Fruit fly (Drosophila melanogaster) whole organism, embryonic: ENCODE measurements around the gene CG18858.
A peak's percentile ranks its signal among the peaks of the same experiment; 100 is the strongest.

Experiments
- ATbp ChIP-seq: fragments of 200-800 bp; sonication (Bioruptor generic); optimal IDR thresholded peaks from 2 replicates; lab custom pipeline; 2017; ENCODE audit warnings: missing biosample characterization, mild to moderate bottlenecking, missing genetic modification characterization, missing genetic modification reagents
- Atf-2 ChIP-seq: fragments of 200-800 bp; sonication (Bioruptor generic); optimal IDR thresholded peaks from 2 replicates; lab custom pipeline; 2016; ENCODE audit warnings: missing biosample characterization, missing genetic modification characterization
- CG10209 ChIP-seq: fragments of 200-800 bp; sonication (Bioruptor generic); optimal IDR thresholded peaks from 3 replicates; lab custom pipeline; 2017; ENCODE audit warnings: missing biosample characterization, mild to moderate bottlenecking, missing genetic modification characterization, missing genetic modification reagents
- CG11696 ChIP-seq: fragments of 200-800 bp; sonication (Bioruptor generic); IDR thresholded peaks from 2 replicates; pipeline ENCODE4 v1.3.6; 2022; ENCODE audit warnings: missing biosample characterization, missing genetic modification characterization
- CG11723 ChIP-seq: fragments of 200-800 bp; sonication (Bioruptor generic); optimal IDR thresholded peaks from 2 replicates; lab custom pipeline; 2017; ENCODE audit warnings: missing biosample characterization, mild to moderate bottlenecking, missing genetic modification characterization
- CG13287 ChIP-seq: fragments of 200-800 bp; sonication (Bioruptor generic); IDR thresholded peaks from 2 replicates; pipeline ENCODE4 v1.3.6; 2022; ENCODE audit warnings: missing biosample characterization, missing genetic modification characterization; ENCODE audit not compliant: partially characterized antibody
- CG17186 ChIP-seq: fragments of 200-800 bp; sonication (Bioruptor generic); optimal IDR thresholded peaks from 3 replicates; lab custom pipeline; 2017; ENCODE audit warnings: missing biosample characterization, missing genetic modification reagents, missing genetic modification characterization
- CG17361 ChIP-seq: fragments of 200-800 bp; sonication (Bioruptor generic); IDR thresholded peaks from 3 replicates; pipeline ENCODE4 v1.3.6; 2022; ENCODE audit warnings: missing biosample characterization, missing genetic modification characterization
- CG17385 ChIP-seq: fragments of 200-800 bp; sonication (Bioruptor generic); optimal IDR thresholded peaks from 3 replicates; lab custom pipeline; 2018; ENCODE audit warnings: missing biosample characterization, mild to moderate bottlenecking, missing genetic modification characterization
- CG17612 ChIP-seq: fragments of 200-800 bp; sonication (Bioruptor generic); IDR thresholded peaks from 2 replicates; pipeline ENCODE4 v1.3.6; 2022; ENCODE audit warnings: missing biosample characterization, missing genetic modification characterization
- CG1792 ChIP-seq: fragments of 200-800 bp; sonication (Bioruptor generic); optimal IDR thresholded peaks from 2 replicates; lab custom pipeline; 2016; ENCODE audit warnings: missing biosample characterization, missing genetic modification characterization
- CG2120 ChIP-seq: fragments of 200-800 bp; sonication (Bioruptor generic); optimal IDR thresholded peaks from 3 replicates; lab custom pipeline; 2016; ENCODE audit warnings: missing biosample characterization, missing genetic modification characterization
- CG2202 ChIP-seq: fragments of 200-800 bp; sonication (Bioruptor generic); optimal IDR thresholded peaks from 2 replicates; lab custom pipeline; 2018; ENCODE audit warnings: missing biosample characterization, mild to moderate bottlenecking, missing genetic modification characterization
- CG30403 ChIP-seq: fragments of 200-800 bp; sonication (Bioruptor generic); optimal IDR thresholded peaks from 3 replicates; lab custom pipeline; 2016; ENCODE audit warnings: missing biosample characterization, missing genetic modification characterization
- CG3163 ChIP-seq: fragments of 200-800 bp; sonication (Bioruptor generic); optimal IDR thresholded peaks from 3 replicates; lab custom pipeline; 2016; ENCODE audit warnings: missing biosample characterization, missing genetic modification characterization
- CG3281 ChIP-seq: fragments of 200-800 bp; sonication (Bioruptor generic); optimal IDR thresholded peaks from 3 replicates; lab custom pipeline; 2017; ENCODE audit warnings: missing biosample characterization, mild to moderate bottlenecking, missing genetic modification characterization
- CG5180 ChIP-seq: fragments of 200-800 bp; sonication (Bioruptor generic); optimal IDR thresholded peaks from 3 replicates; lab custom pipeline; 2017; ENCODE audit warnings: missing biosample characterization, missing genetic modification characterization, mild to moderate bottlenecking, moderate library complexity, missing genetic modification reagents
- CkIIα-i1 ChIP-seq: fragments of 200-800 bp; sonication (Bioruptor generic); IDR thresholded peaks from 2 replicates; pipeline ENCODE4 v1.3.6; 2022; ENCODE audit warnings: missing biosample characterization, missing genetic modification characterization
- Dip2 ChIP-seq: fragments of 200-800 bp; sonication (Bioruptor generic); IDR thresholded peaks from 2 replicates; pipeline ENCODE4 v1.3.6; 2022; ENCODE audit warnings: missing biosample characterization, missing genetic modification characterization
- Dll ChIP-seq: fragments of 200-800 bp; sonication (Bioruptor generic); IDR thresholded peaks from 4 replicates; pipeline ENCODE4 v1.3.6; 2022; ENCODE audit warnings: missing biosample characterization, missing genetic modification characterization; ENCODE audit not compliant: partially characterized antibody
- Doc2 ChIP-seq: fragments of 200-800 bp; sonication (Bioruptor generic); IDR thresholded peaks from 2 replicates; pipeline ENCODE4 v1.3.6; 2022; ENCODE audit warnings: missing biosample characterization, missing genetic modification characterization
- Ets97D ChIP-seq: fragments of 200-800 bp; sonication (Bioruptor generic); optimal IDR thresholded peaks from 3 replicates; lab custom pipeline; 2016; ENCODE audit warnings: missing biosample characterization, missing genetic modification characterization
- Hr39 ChIP-seq: fragments of >200 bp; optimal IDR thresholded peaks from 2 replicates; lab custom pipeline; 2017
- Hsf ChIP-seq: fragments of 200-800 bp; sonication (Bioruptor generic); optimal IDR thresholded peaks from 3 replicates; lab custom pipeline; 2016; ENCODE audit warnings: missing biosample characterization, missing genetic modification characterization
- Oli ChIP-seq: fragments of 200-800 bp; sonication (Bioruptor generic); optimal IDR thresholded peaks from 2 replicates; lab custom pipeline; 2018; ENCODE audit warnings: missing biosample characterization, mild to moderate bottlenecking, missing genetic modification characterization, moderate library complexity
- Optix ChIP-seq: fragments of 200-800 bp; sonication (Bioruptor generic); IDR thresholded peaks from 3 replicates; pipeline ENCODE4 v1.3.6; 2022; ENCODE audit warnings: missing biosample characterization, missing genetic modification characterization
- Pdp1 ChIP-seq, 2 experiments: fragments of 200-800 bp; sonication (Bioruptor generic); optimal IDR thresholded peaks; 3 replicates each; lab custom pipeline; 2016; ENCODE audit warnings: missing biosample characterization in 2 of 2, missing genetic modification characterization in 2 of 2, mild to moderate bottlenecking in 1 of 2, moderate library complexity in 1 of 2
- Ptx1 ChIP-seq: fragments of 200-800 bp; sonication (Bioruptor generic); IDR thresholded peaks from 2 replicates; pipeline ENCODE4 v1.3.6; 2022; ENCODE audit warnings: missing biosample characterization, missing genetic modification characterization
- Ravus ChIP-seq: fragments of 200-800 bp; sonication (Bioruptor generic); IDR thresholded peaks from 2 replicates; pipeline ENCODE4 v1.3.6; 2022; ENCODE audit warnings: missing biosample characterization, missing genetic modification characterization
- Sox100B ChIP-seq: fragments of 200-800 bp; sonication (Bioruptor generic); optimal IDR thresholded peaks from 3 replicates; lab custom pipeline; 2018; ENCODE audit warnings: missing biosample characterization, mild to moderate bottlenecking, missing genetic modification characterization
- TFAM ChIP-seq: fragments of 200-800 bp; sonication (Bioruptor generic); optimal IDR thresholded peaks from 2 replicates; lab custom pipeline; 2017; ENCODE audit warnings: missing biosample characterization, missing genetic modification characterization, inconsistent platforms
- br ChIP-seq: fragments of >200 bp; optimal IDR thresholded peaks from 2 replicates; lab custom pipeline; 2017
- bsh ChIP-seq, 2 experiments: fragments of 200-800 bp; sonication (Bioruptor generic); optimal IDR thresholded peaks; 2 replicates each; lab custom pipeline; 2017 to 2018; ENCODE audit warnings: mild to moderate bottlenecking in 2 of 2, missing biosample characterization in 2 of 2, missing genetic modification characterization in 2 of 2, moderate library complexity in 1 of 2
- chinmo ChIP-seq: fragments of 200-800 bp; sonication (Bioruptor generic); IDR thresholded peaks from 4 replicates; pipeline ENCODE4 v1.3.6; 2022; ENCODE audit warnings: missing biosample characterization, missing genetic modification characterization; ENCODE audit not compliant: partially characterized antibody
- crc ChIP-seq: fragments of 200-800 bp; sonication (Bioruptor generic); optimal IDR thresholded peaks from 2 replicates; lab custom pipeline; 2016; ENCODE audit warnings: missing biosample characterization, missing genetic modification characterization
- fd102C ChIP-seq: fragments of 200-800 bp; sonication (Bioruptor generic); optimal IDR thresholded peaks from 2 replicates; lab custom pipeline; 2018; ENCODE audit warnings: missing biosample characterization, mild to moderate bottlenecking, missing genetic modification characterization, moderate library complexity
- gce ChIP-seq: fragments of 200-800 bp; sonication (Bioruptor generic); IDR thresholded peaks from 3 replicates; pipeline ENCODE4 v1.3.6; 2022; ENCODE audit warnings: missing biosample characterization, missing genetic modification characterization
- gcm ChIP-seq: fragments of 200-800 bp; sonication (Bioruptor generic); optimal IDR thresholded peaks from 2 replicates; lab custom pipeline; 2019; ENCODE audit warnings: missing biosample characterization, mild to moderate bottlenecking, missing genetic modification characterization, moderate library complexity
- gro ChIP-seq: fragments of 200-800 bp; sonication (Bioruptor generic); optimal IDR thresholded peaks from 2 replicates; lab custom pipeline; 2016; ENCODE audit warnings: missing biosample characterization, missing genetic modification characterization
- ham ChIP-seq: fragments of 200-800 bp; sonication (Bioruptor generic); IDR thresholded peaks from 2 replicates; pipeline ENCODE4 v1.3.6; 2022; ENCODE audit warnings: missing biosample characterization, missing genetic modification characterization
- lab ChIP-seq: fragments of 200-800 bp; sonication (Bioruptor generic); optimal IDR thresholded peaks from 3 replicates; lab custom pipeline; 2017; ENCODE audit warnings: missing biosample characterization, missing genetic modification characterization, mild to moderate bottlenecking, moderate library complexity, missing genetic modification reagents
- lilli ChIP-seq: fragments of 200-800 bp; sonication (Bioruptor generic); optimal IDR thresholded peaks from 3 replicates; lab custom pipeline; 2016; ENCODE audit warnings: missing biosample characterization, missing genetic modification characterization
- nerfin-1 ChIP-seq: fragments of 200-800 bp; sonication (Bioruptor generic); optimal IDR thresholded peaks from 3 replicates; lab custom pipeline; 2019; ENCODE audit warnings: missing biosample characterization, mild to moderate bottlenecking, missing genetic modification characterization, moderate library complexity
- peb ChIP-seq: fragments of 200-800 bp; sonication (Bioruptor generic); IDR thresholded peaks from 2 replicates; pipeline ENCODE4 v1.3.6; 2022; ENCODE audit warnings: missing biosample characterization, missing genetic modification characterization
- phol ChIP-seq: fragments of 200-800 bp; sonication (Bioruptor generic); optimal IDR thresholded peaks from 3 replicates; lab custom pipeline; 2018; ENCODE audit warnings: missing biosample characterization, mild to moderate bottlenecking, missing genetic modification characterization, moderate library complexity
- ranshi ChIP-seq: fragments of 200-800 bp; sonication (Bioruptor generic); IDR thresholded peaks from 2 replicates; pipeline ENCODE4 v1.3.6; 2022; ENCODE audit warnings: missing biosample characterization, missing genetic modification characterization
- scrt ChIP-seq: fragments of 200-800 bp; sonication (Bioruptor generic); optimal IDR thresholded peaks from 2 replicates; lab custom pipeline; 2018; ENCODE audit warnings: missing biosample characterization, mild to moderate bottlenecking, missing genetic modification characterization, moderate library complexity
- slbo ChIP-seq: fragments of 200-800 bp; sonication (Bioruptor generic); IDR thresholded peaks from 2 replicates; pipeline ENCODE4 v1.3.6; 2022; ENCODE audit warnings: missing biosample characterization, missing genetic modification characterization
- zen2 ChIP-seq: fragments of 200-800 bp; sonication (Bioruptor generic); IDR thresholded peaks from 3 replicates; pipeline ENCODE4 v1.3.6; 2022; ENCODE audit warnings: missing biosample characterization, missing genetic modification characterization; ENCODE audit not compliant: partially characterized antibody

Gene CG18858

dm6 chr2L:20416754-20417563 is 41.9 kb downstream of the CG18858 start, which contains the start of the genes CG10949 and Arpc2 (continued):
- TF ChIP-seq Dip2 (GFP tag; lab: Robert Waterston, UW) (no peak), ATbp (GFP tag; lab: Kevin White, UChicago) (no peak), CG11696 (GFP tag; lab: Robert Waterston, UW) (0 out of 2 replicates have a peak, but pooled peaks have one; percentile 15), CG30403 (peak; percentile 65), CG17186 (peak; percentile 6), CG13287 (GFP tag; lab: Robert Waterston, UW) (peak; percentile 61), CG3281 (GFP tag; lab: Kevin White, UChicago) (peak; percentile 7), CG2202 (no peak), Pdp1 (GFP tag; optimal IDR thresholded peaks at IDR 0.05; lab: Kevin White, UChicago) (no peak), CG5180 (GFP tag; lab: Kevin White, UChicago) (no peak), Hsf (GFP tag; lab: Kevin White, UChicago) (no peak), ranshi (GFP tag; lab: Robert Waterston, UW) (no peak; the same call in 1 of the 2 replicates), slbo (no peak; the same call in none of the 2 replicates), phol (tag; lab: Kevin White, UChicago) (peak; percentile 70), bsh (GFP tag; optimal IDR thresholded peaks at IDR 0.05; lab: Kevin White, UChicago) (peak in 1 of 2 experiments; percentile 54), Oli (tag; lab: Kevin White, UChicago) (peak; percentile 39), scrt (no peak), gce (GFP tag; lab: Robert Waterston, UW) (no peak), chinmo (peak; percentile 91; the same call in 1 of the 4 replicates), peb (no peak), CG1792 (GFP tag; lab: Kevin White, UChicago) (no peak), lilli (peak; percentile 64), fd102C (GFP tag; lab: Kevin White, UChicago) (no peak), Optix (no peak), Doc2 (GFP tag; lab: Robert Waterston, UW) (no peak), ham (no peak), CG17612 (GFP tag; lab: Robert Waterston, UW) (no peak), CG17385 (GFP tag; lab: Kevin White, UChicago) (peak; percentile 95), lab (GFP tag; lab: Kevin White, UChicago) (peak; percentile 29), Sox100B (peak; percentile 64), Ptx1 (GFP tag; lab: Robert Waterston, UW) (no peak; the same call in 1 of the 2 replicates), Ets97D (GFP tag; lab: Kevin White, UChicago) (peak; percentile 16), gro (GFP tag; lab: Kevin White, UChicago) (no peak), Ravus (GFP tag; lab: Robert Waterston, UW) (no peak), CG17361 (peak; percentile 84), CkIIα-i1 (GFP tag; lab: Robert Waterston, UW) (no peak), gcm (GFP tag; lab: Kevin White, UChicago) (peak; percentile 10), CG3163 (GFP tag; lab: Kevin White, UChicago) (no peak), br (lab: Kevin White, UChicago) (no peak), zen2 (GFP tag; lab: Robert Waterston, UW) (0 out of 3 replicates have a peak, but pooled peaks have one; percentile 10), Hr39 (lab: Kevin White, UChicago) (no peak), Atf-2 (no peak), Dll (GFP tag; lab: Robert Waterston, UW) (peak; percentile 65; the same call in 3 of the 4 replicates), CG11723 (GFP tag; lab: Kevin White, UChicago) (no peak), nerfin-1 (tag; lab: Kevin White, UChicago) (peak; percentile 92), CG2120 (GFP tag; lab: Kevin White, UChicago) (peak; percentile 58), TFAM (GFP tag; lab: Kevin White, UChicago) (no peak), crc (no peak), CG10209 (GFP tag; lab: Kevin White, UChicago) (peak; percentile 33)
